Fruit fly (Drosophila melanogaster) whole organism, wandering third instar larva: ENCODE measurements around the gene Gdap1.

Experiments used
- Abd-B ChIP-seq: fragments of >200 bp; optimal IDR thresholded peaks from 2 replicates; lab custom pipeline; 2017; ENCODE audit warnings: missing biosample characterization, missing genetic modification characterization
- CG32264 ChIP-seq: fragments of 200-800 bp; sonication (Bioruptor generic); optimal IDR thresholded peaks from 2 replicates; lab custom pipeline; 2016; ENCODE audit warnings: missing biosample characterization, missing genetic modification characterization
- CG9705 ChIP-seq: fragments of 200-800 bp; sonication (Bioruptor generic); optimal IDR thresholded peaks from 2 replicates; lab custom pipeline; 2018; ENCODE audit warnings: missing biosample characterization, mild to moderate bottlenecking, missing genetic modification characterization
- CrebA ChIP-seq: fragments of 200-800 bp; sonication (Bioruptor generic); optimal IDR thresholded peaks from 2 replicates; lab custom pipeline; 2016; ENCODE audit warnings: missing biosample characterization, mild to moderate bottlenecking, missing genetic modification characterization, borderline replicate concordance
- Dfd ChIP-seq: fragments of >200 bp; optimal IDR thresholded peaks from 2 replicates; lab custom pipeline; 2017; ENCODE audit warnings: missing biosample characterization, missing genetic modification characterization
- Dif ChIP-seq: fragments of 200-275, 200-300 bp; sonication (Bioruptor generic); optimal IDR thresholded peaks from 2 replicates; lab custom pipeline; 2018; ENCODE audit warnings: missing biosample characterization, missing genetic modification characterization; ENCODE audit not compliant: partially characterized antibody
- GATAd ChIP-seq: sonication (Bioruptor generic); optimal IDR thresholded peaks from 2 replicates; lab custom pipeline; 2016; ENCODE audit warnings: missing biosample characterization, missing genetic modification characterization
- HLH106 ChIP-seq: fragments of 200-800 bp; optimal IDR thresholded peaks from 3 replicates; lab custom pipeline; 2019; ENCODE audit warnings: missing biosample characterization, mild to moderate bottlenecking, missing genetic modification characterization, moderate library complexity
- Hr78 ChIP-seq: fragments of >200 bp; optimal IDR thresholded peaks from 2 replicates; lab custom pipeline; 2017; ENCODE audit warnings: missing biosample characterization, missing genetic modification characterization
- Hr83 ChIP-seq: fragments of 200-300 bp; sonication (Bioruptor generic); optimal IDR thresholded peaks from 2 replicates; lab custom pipeline; 2016; ENCODE audit warnings: missing biosample characterization, mild to moderate bottlenecking, missing genetic modification characterization, moderate library complexity; ENCODE audit not compliant: poor library complexity, severe bottlenecking
- Mio ChIP-seq: sonication (Bioruptor generic); optimal IDR thresholded peaks from 2 replicates; lab custom pipeline; 2016; ENCODE audit warnings: missing biosample characterization, missing genetic modification characterization
- Myc ChIP-seq: fragments of >200 bp; optimal IDR thresholded peaks from 2 replicates; lab custom pipeline; 2017
- N ChIP-seq: fragments of >200 bp; optimal IDR thresholded peaks from 2 replicates; lab custom pipeline; 2018; ENCODE audit warnings: missing biosample characterization, missing external identifiers, missing genetic modification characterization
- OdsH ChIP-seq: fragments of 200-800 bp; sonication (Bioruptor generic); optimal IDR thresholded peaks from 2 replicates; lab custom pipeline; 2016; ENCODE audit warnings: missing biosample characterization, mild to moderate bottlenecking, missing genetic modification characterization
- Rel ChIP-seq, 2 experiments: fragments of 200-800 bp; sonication (Bioruptor generic) in 1 of 2; optimal IDR thresholded peaks; 2 replicates in 1 of 2; 3 replicates in 1 of 2; lab custom pipeline; 2016 to 2019; ENCODE audit warnings: mild to moderate bottlenecking in 2 of 2, missing biosample characterization in 2 of 2, missing genetic modification characterization in 2 of 2, moderate library complexity in 1 of 2
- Sp1 ChIP-seq: fragments of 200-800 bp; sonication (Bioruptor generic); optimal IDR thresholded peaks from 3 replicates; lab custom pipeline; 2019; ENCODE audit warnings: missing biosample characterization, mild to moderate bottlenecking, missing genetic modification characterization, moderate library complexity
- Vsx2 ChIP-seq: fragments of 200-300, 225-300 bp; sonication (Bioruptor generic); optimal IDR thresholded peaks from 2 replicates; lab custom pipeline; 2018; ENCODE audit warnings: missing biosample characterization, missing genetic modification characterization; ENCODE audit not compliant: partially characterized antibody
- br ChIP-seq: fragments of 200-800 bp; sonication (Bioruptor generic); optimal IDR thresholded peaks from 2 replicates; lab custom pipeline; 2016; ENCODE audit warnings: missing biosample characterization, missing genetic modification characterization
- brk ChIP-seq: fragments of 200-800 bp; sonication (Bioruptor generic); optimal IDR thresholded peaks from 2 replicates; lab custom pipeline; 2016; ENCODE audit warnings: missing biosample characterization, mild to moderate bottlenecking, missing genetic modification characterization
- dl ChIP-seq, 2 experiments: fragments of 175-275, 200-275 bp in 1 of 2; fragments of 200-275 bp in 1 of 2; sonication (Bioruptor generic); optimal IDR thresholded peaks; lab custom pipeline; 2018; ENCODE audit warnings: mild to moderate bottlenecking in 2 of 2, missing biosample characterization in 2 of 2, missing genetic modification characterization in 2 of 2, moderate library complexity in 2 of 2; ENCODE audit not compliant: partially characterized antibody in 2 of 2, insufficient read depth in 1 of 2
- dmrt93B ChIP-seq: fragments of 200-800 bp; sonication (Bioruptor generic); optimal IDR thresholded peaks from 2 replicates; lab custom pipeline; 2018; ENCODE audit warnings: missing biosample characterization, mild to moderate bottlenecking, missing genetic modification characterization
- ey ChIP-seq: fragments of 200-800 bp; sonication (Bioruptor generic); optimal IDR thresholded peaks from 2 replicates; lab custom pipeline; 2016; ENCODE audit warnings: missing biosample characterization, missing genetic modification characterization
- foxo ChIP-seq, 2 experiments: fragments of 200-800 bp; sonication (Bioruptor generic); optimal IDR thresholded peaks; 2 replicates in 1 of 2; 3 replicates in 1 of 2; lab custom pipeline; 2016 to 2017; ENCODE audit warnings: missing biosample characterization in 2 of 2, missing genetic modification characterization in 2 of 2
- fru ChIP-seq: fragments of 200-800 bp; sonication (Bioruptor generic); optimal IDR thresholded peaks from 3 replicates; lab custom pipeline; 2016; ENCODE audit warnings: missing biosample characterization, mild to moderate bottlenecking, missing genetic modification characterization
- h ChIP-seq: fragments of 200-800 bp; sonication (Bioruptor generic); optimal IDR thresholded peaks from 3 replicates; lab custom pipeline; 2016; ENCODE audit warnings: missing biosample characterization, mild to moderate bottlenecking, missing genetic modification characterization
- jim ChIP-seq: fragments of 175-275, 200-325 bp; sonication (Bioruptor generic); optimal IDR thresholded peaks from 2 replicates; lab custom pipeline; 2016; ENCODE audit warnings: missing biosample characterization, mild to moderate bottlenecking, missing genetic modification characterization
- lola ChIP-seq: fragments of >200 bp; optimal IDR thresholded peaks from 2 replicates; lab custom pipeline; 2017; ENCODE audit warnings: missing biosample characterization, missing genetic modification characterization
- psq ChIP-seq: fragments of 200-800 bp; sonication (Bioruptor generic); optimal IDR thresholded peaks from 3 replicates; lab custom pipeline; 2017; ENCODE audit warnings: missing biosample characterization, mild to moderate bottlenecking, missing genetic modification characterization, moderate library complexity
- rgr ChIP-seq: fragments of 200-800 bp; sonication (Bioruptor generic); optimal IDR thresholded peaks from 3 replicates; lab custom pipeline; 2016; ENCODE audit warnings: missing biosample characterization, mild to moderate bottlenecking, missing genetic modification characterization
- sv ChIP-seq: fragments of 200-800 bp; sonication (Bioruptor generic); optimal IDR thresholded peaks from 3 replicates; lab custom pipeline; 2016; ENCODE audit warnings: missing biosample characterization, missing genetic modification characterization
- tai ChIP-seq: sonication (Bioruptor generic); optimal IDR thresholded peaks from 2 replicates; lab custom pipeline; 2016; ENCODE audit warnings: missing biosample characterization, missing genetic modification characterization
- usp ChIP-seq: fragments of >200 bp; optimal IDR thresholded peaks from 2 replicates; lab custom pipeline; 2017; ENCODE audit warnings: missing biosample characterization, missing genetic modification characterization

The Gdap1 gene

dm6 chr3L:5129199-5129598, 12.6 kb upstream of the Gdap1 start, which contains the start of gene CG4597:
CG4597 (plus strand) TSS chr3L:5129499.
- TF ChIP-seq dmrt93B (GFP tag; lab: Kevin White, UChicago) = no peak
- TF ChIP-seq Dif (GFP tag; lab: Kevin White, UChicago) = no peak
- TF ChIP-seq CG9705 (GFP tag; lab: Kevin White, UChicago) = no peak
- TF ChIP-seq Mio = no peak
- no peak for TF ChIP-seq OdsH (GFP tag; lab: Kevin White, UChicago)
- TF ChIP-seq fru (GFP tag; lab: Kevin White, UChicago) = no peak
- TF ChIP-seq Sp1 = no peak
- no peak for TF ChIP-seq N
- TF ChIP-seq Hr83 (GFP tag; lab: Kevin White, UChicago) = no peak
- no peak for TF ChIP-seq lola (GFP tag; lab: Kevin White, UChicago)
- TF ChIP-seq, all 38 proteins: peak for 0

- TF ChIP-seq dl (GFP tag; optimal IDR thresholded peaks at IDR 0.05; lab: Kevin White, UChicago; ENCODE audit: insufficient read depth in 1 of 2, partially characterized antibody in 2 of 2) = no peak
- TF ChIP-seq dmrt93B (GFP tag; lab: Kevin White, UChicago) = no peak
- TF ChIP-seq sv (GFP tag; lab: Kevin White, UChicago) = no peak
- TF ChIP-seq usp (GFP tag; lab: Kevin White, UChicago) = no peak
- TF ChIP-seq HLH106 (tag; lab: Kevin White, UChicago) = no peak
- no peak for TF ChIP-seq Sp1
- no peak for TF ChIP-seq Abd-B (GFP tag; lab: Kevin White, UChicago)
- no peak for TF ChIP-seq tai (GFP tag; lab: Kevin White, UChicago)
- no peak for TF ChIP-seq fru (GFP tag; lab: Kevin White, UChicago)
- TF ChIP-seq OdsH (GFP tag; lab: Kevin White, UChicago) = no peak
- TF ChIP-seq foxo (GFP tag; optimal IDR thresholded peaks at IDR 0.05; lab: Kevin White, UChicago) = no peak
- TF ChIP-seq Hr83 (GFP tag; lab: Kevin White, UChicago) = no peak
- TF ChIP-seq CG32264 (GFP tag; lab: Kevin White, UChicago) = no peak
- no peak for TF ChIP-seq lola (GFP tag; lab: Kevin White, UChicago)
- no peak for TF ChIP-seq CG9705 (GFP tag; lab: Kevin White, UChicago)
- TF ChIP-seq jim (GFP tag; lab: Kevin White, UChicago) = no peak
- TF ChIP-seq Rel (GFP tag; optimal IDR thresholded peaks at IDR 0.05; lab: Kevin White, UChicago) = no peak
- TF ChIP-seq Rel (tag; optimal IDR thresholded peaks at IDR 0.05; lab: Kevin White, UChicago) = no peak
- TF ChIP-seq h = no peak
- no peak for TF ChIP-seq Vsx2
Observed at dm6 chr3L:5130508-5130907, 11.2 kb upstream of the Gdap1 start.

- no peak for TF ChIP-seq OdsH (GFP tag; lab: Kevin White, UChicago)
- no peak for TF ChIP-seq tai (GFP tag; lab: Kevin White, UChicago)
- TF ChIP-seq psq (GFP tag; lab: Kevin White, UChicago) = no peak
- no peak for TF ChIP-seq lola (GFP tag; lab: Kevin White, UChicago)
- no peak for TF ChIP-seq CrebA (GFP tag; lab: Kevin White, UChicago)
- no peak for TF ChIP-seq Hr83 (GFP tag; lab: Kevin White, UChicago)
- no peak for TF ChIP-seq Dif (GFP tag; lab: Kevin White, UChicago)
- no peak for TF ChIP-seq usp (GFP tag; lab: Kevin White, UChicago)
- no peak for TF ChIP-seq Dfd (GFP tag; lab: Kevin White, UChicago)
- TF ChIP-seq br (GFP tag; lab: Kevin White, UChicago) = no peak
- TF ChIP-seq brk (GFP tag; lab: Kevin White, UChicago) = no peak
- TF ChIP-seq jim (GFP tag; lab: Kevin White, UChicago) = no peak
- TF ChIP-seq Abd-B (GFP tag; lab: Kevin White, UChicago) = no peak
- TF ChIP-seq CG32264 (GFP tag; lab: Kevin White, UChicago) = no peak
- no peak for TF ChIP-seq CG9705 (GFP tag; lab: Kevin White, UChicago)
Observed at dm6 chr3L:5131245-5131644, 10.5 kb upstream of the Gdap1 start, which contains the start of gene CG15212. CG15212 (plus strand) TSS chr3L:5131545.

- TF ChIP-seq foxo (GFP tag; optimal IDR thresholded peaks at IDR 0.05; lab: Kevin White, UChicago) (no peak), brk (GFP tag; lab: Kevin White, UChicago) (no peak), Myc (lab: Kevin White, UChicago) (no peak), lola (GFP tag; lab: Kevin White, UChicago) (no peak), CrebA (GFP tag; lab: Kevin White, UChicago) (no peak), Mio (no peak), ey (GFP tag; lab: Kevin White, UChicago) (no peak), GATAd (GFP tag; lab: Kevin White, UChicago) (no peak), Hr78 (no peak), rgr (GFP tag; lab: Kevin White, UChicago) (no peak), sv (GFP tag; lab: Kevin White, UChicago) (no peak), OdsH (GFP tag; lab: Kevin White, UChicago) (no peak), tai (GFP tag; lab: Kevin White, UChicago) (no peak)
Observed at dm6 chr3L:5132966-5133365, 8.8 kb upstream of the Gdap1 start, which contains the start of gene CG15213. CG15213 (minus strand) TSS chr3L:5133220.
